Worm (Caenorhabditis elegans) whole organism, L1 larva: ENCODE measurements around the gene F19G12.4.

ENCODE experiments used
- C04F5.9 ChIP-seq: sonication (generic microtip); optimal IDR thresholded peaks from 2 replicates; lab custom pipeline; 2016; ENCODE audit warnings: missing genetic modification characterization, missing compliant biosample characterization
- C34B4.2 ChIP-seq: sonication (generic microtip); optimal IDR thresholded peaks from 2 replicates; lab custom pipeline; 2017; ENCODE audit warnings: mild to moderate bottlenecking, missing genetic modification characterization, missing compliant biosample characterization
- F16B12.6 ChIP-seq: fragments of 150-350 bp; optimal IDR thresholded peaks from 2 replicates; lab custom pipeline; 2014; ENCODE audit warnings: missing biosample characterization, missing genetic modification characterization
- alr-1 ChIP-seq: fragments of 200-800 bp; sonication (Bioruptor generic); optimal IDR thresholded peaks from 2 replicates; lab custom pipeline; 2018; ENCODE audit warnings: borderline replicate concordance, mild to moderate bottlenecking, missing genetic modification characterization, missing compliant biosample characterization
- aly-2 ChIP-seq: fragments of 150-350 bp; optimal IDR thresholded peaks from 2 replicates; lab custom pipeline; 2014; ENCODE audit warnings: missing biosample characterization, missing genetic modification characterization
- ama-1 ChIP-seq: fragments of 150-350 bp; optimal IDR thresholded peaks from 2 replicates; lab custom pipeline; 2014
- blmp-1 ChIP-seq: fragments of 150-350 bp; optimal IDR thresholded peaks from 2 replicates; lab custom pipeline; 2014; ENCODE audit warnings: missing biosample characterization, missing genetic modification characterization
- ceh-63 ChIP-seq: fragments of 200-800 bp; sonication (Bioruptor generic); optimal IDR thresholded peaks from 2 replicates; lab custom pipeline; 2018; ENCODE audit warnings: mild to moderate bottlenecking, missing genetic modification characterization, missing compliant biosample characterization
- ceh-82 ChIP-seq, 3 experiments: fragments of 150-350 bp in 1 of 3; sonication (generic microtip) in 2 of 3; optimal IDR thresholded peaks; 2 replicates each; lab custom pipeline; 2014 to 2017; ENCODE audit warnings: missing biosample characterization in 3 of 3, missing genetic modification characterization in 3 of 3
- ceh-88 ChIP-seq: fragments of 200-800 bp; sonication (Bioruptor generic); IDR thresholded peaks from 2 replicates; pipeline ENCODE4 v1.3.6; 2022; ENCODE audit warnings: missing genetic modification characterization, missing compliant biosample characterization
- dsc-1 ChIP-seq: sonication (generic microtip); optimal IDR thresholded peaks from 2 replicates; lab custom pipeline; 2016; ENCODE audit warnings: mild to moderate bottlenecking, missing genetic modification characterization, missing compliant biosample characterization
- efl-1 ChIP-seq, 4 experiments: fragments of 150-350 bp; optimal IDR thresholded peaks in 3 of 4; peaks in 1 of 4; 1 replicate in 1 of 4; 2 replicates in 3 of 4; lab custom pipeline; 2014; ENCODE audit warnings: missing biosample characterization in 2 of 4, missing genetic modification characterization in 2 of 4, missing genetic modification reagents in 2 of 4
- efl-3 ChIP-seq: fragments of 200-800 bp; sonication (Bioruptor generic); optimal IDR thresholded peaks from 2 replicates; lab custom pipeline; 2018; ENCODE audit warnings: mild to moderate bottlenecking, missing genetic modification characterization, missing compliant biosample characterization
- egl-13 ChIP-seq: sonication (generic microtip); optimal IDR thresholded peaks from 2 replicates; lab custom pipeline; 2016; ENCODE audit warnings: missing genotype, missing genetic modification reagents, missing genetic modification characterization, missing compliant biosample characterization
- fkh-10 ChIP-seq: sonication (generic microtip); optimal IDR thresholded peaks from 2 replicates; lab custom pipeline; 2017; ENCODE audit warnings: missing biosample characterization, missing genetic modification reagents, missing genetic modification characterization
- fkh-4 ChIP-seq: sonication (generic microtip); optimal IDR thresholded peaks from 2 replicates; lab custom pipeline; 2016; ENCODE audit warnings: missing compliant biosample characterization, missing genetic modification characterization, borderline replicate concordance
- fos-1 ChIP-seq: fragments of 150-350 bp; optimal IDR thresholded peaks from 2 replicates; lab custom pipeline; 2014; ENCODE audit warnings: missing biosample characterization, missing genetic modification characterization
- hlh-17 ChIP-seq: fragments of 200-800 bp; sonication (Bioruptor generic); optimal IDR thresholded peaks from 2 replicates; lab custom pipeline; 2018; ENCODE audit warnings: missing genetic modification characterization, mild to moderate bottlenecking, missing compliant biosample characterization, moderate library complexity, borderline replicate concordance
- hlh-4 ChIP-seq: sonication (generic microtip); optimal IDR thresholded peaks from 2 replicates; lab custom pipeline; 2016; ENCODE audit warnings: mild to moderate bottlenecking, missing genetic modification characterization, missing compliant biosample characterization
- irx-1 ChIP-seq: sonication (generic microtip); optimal IDR thresholded peaks from 2 replicates; lab custom pipeline; 2016; ENCODE audit warnings: missing genetic modification characterization, missing compliant biosample characterization
- jun-1 ChIP-seq: fragments of 150-350 bp; optimal IDR thresholded peaks from 2 replicates; lab custom pipeline; 2014; ENCODE audit warnings: missing biosample characterization, missing genetic modification reagents, missing genetic modification characterization
- lin-35 ChIP-seq, 2 experiments: fragments of 150-350 bp; optimal IDR thresholded peaks; 2 replicates each; lab custom pipeline; 2014; ENCODE audit warnings: missing biosample characterization in 2 of 2, missing genetic modification characterization in 2 of 2, missing genetic modification reagents in 2 of 2
- lir-3 ChIP-seq: sonication (generic microtip); optimal IDR thresholded peaks from 2 replicates; lab custom pipeline; 2016; ENCODE audit warnings: mild to moderate bottlenecking, missing genetic modification characterization, moderate library complexity, missing compliant biosample characterization; ENCODE audit not compliant: poor library complexity
- lsy-2 ChIP-seq, 2 experiments: fragments of 150-350 bp; optimal IDR thresholded peaks; 2 replicates each; lab custom pipeline; 2014; ENCODE audit warnings: missing biosample characterization in 2 of 2, missing genetic modification characterization in 2 of 2
- mab-9 ChIP-seq: fragments of 200-800 bp; sonication (Bioruptor generic); IDR thresholded peaks from 2 replicates; pipeline ENCODE4 v1.3.6; 2022; ENCODE audit warnings: missing genetic modification reagents, missing genetic modification characterization, missing compliant biosample characterization
- mef-2 ChIP-seq: fragments of 150-350 bp; optimal IDR thresholded peaks from 2 replicates; lab custom pipeline; 2014; ENCODE audit warnings: missing biosample characterization, missing genetic modification characterization
- nhr-12 ChIP-seq: sonication (generic microtip); optimal IDR thresholded peaks from 2 replicates; lab custom pipeline; 2017; ENCODE audit warnings: missing biosample characterization, missing genetic modification characterization
- nhr-20 ChIP-seq: sonication (generic microtip); optimal IDR thresholded peaks from 2 replicates; lab custom pipeline; 2016; ENCODE audit warnings: mild to moderate bottlenecking, missing genetic modification characterization, missing compliant biosample characterization
- nhr-77 ChIP-seq: fragments of 150-350 bp; optimal IDR thresholded peaks from 2 replicates; lab custom pipeline; 2014; ENCODE audit warnings: missing biosample characterization, missing genetic modification characterization
- nhr-85 ChIP-seq: sonication (generic microtip); peaks from one replicate; lab custom pipeline; 2016; ENCODE audit warnings: missing genetic modification characterization, inconsistent platforms, missing compliant biosample characterization
- pag-3 ChIP-seq: sonication (generic microtip); optimal IDR thresholded peaks from 2 replicates; lab custom pipeline; 2017; ENCODE audit warnings: missing genetic modification characterization, mild to moderate bottlenecking, missing compliant biosample characterization, antibody characterized with exemption, borderline replicate concordance; ENCODE audit not compliant: insufficient read depth
- pqm-1 ChIP-seq: sonication (generic microtip); optimal IDR thresholded peaks from 3 replicates; lab custom pipeline; 2017; ENCODE audit warnings: missing biosample characterization, missing genetic modification characterization
- rnt-1 ChIP-seq: sonication (generic microtip); optimal IDR thresholded peaks from 2 replicates; lab custom pipeline; 2016; ENCODE audit warnings: mild to moderate bottlenecking, missing genetic modification characterization, moderate library complexity, missing compliant biosample characterization
- skn-1 ChIP-seq: fragments of 150-350 bp; optimal IDR thresholded peaks from 2 replicates; lab custom pipeline; 2014; ENCODE audit warnings: missing biosample characterization, missing genetic modification characterization
- snpc-4 ChIP-seq: fragments of 150-350 bp; optimal IDR thresholded peaks from 2 replicates; lab custom pipeline; 2014; ENCODE audit warnings: missing biosample characterization, missing genetic modification characterization
- snu-23 ChIP-seq: sonication (generic microtip); optimal IDR thresholded peaks from 2 replicates; lab custom pipeline; 2016; ENCODE audit warnings: missing genetic modification characterization, missing compliant biosample characterization
- sptf-1 ChIP-seq: fragments of 150-350 bp; optimal IDR thresholded peaks from 2 replicates; lab custom pipeline; 2014; ENCODE audit warnings: missing biosample characterization, missing genetic modification characterization
- sup-37 ChIP-seq: fragments of 200-800 bp; sonication (Bioruptor generic); optimal IDR thresholded peaks from 2 replicates; lab custom pipeline; 2018; ENCODE audit warnings: mild to moderate bottlenecking, missing genetic modification characterization, missing compliant biosample characterization
- swsn-7 ChIP-seq: sonication (generic microtip); optimal IDR thresholded peaks from 2 replicates; lab custom pipeline; 2016; ENCODE audit warnings: missing genetic modification characterization, missing compliant biosample characterization
- unc-30 ChIP-seq: sonication (generic microtip); optimal IDR thresholded peaks from 2 replicates; lab custom pipeline; 2017; ENCODE audit warnings: missing biosample characterization, missing genetic modification characterization
- unc-98 ChIP-seq: fragments of 200-800 bp; sonication (Bioruptor generic); IDR thresholded peaks from 2 replicates; pipeline ENCODE4 v1.3.6; 2022; ENCODE audit warnings: missing genetic modification characterization, missing compliant biosample characterization
- vab-15 ChIP-seq: sonication (generic microtip); optimal IDR thresholded peaks from 2 replicates; lab custom pipeline; 2017; ENCODE audit warnings: missing genotype, mild to moderate bottlenecking, missing genetic modification characterization, missing compliant biosample characterization
- zip-4 ChIP-seq: fragments of 200-800 bp; sonication (Bioruptor generic); optimal IDR thresholded peaks from 2 replicates; lab custom pipeline; 2018; ENCODE audit warnings: mild to moderate bottlenecking, missing genetic modification characterization, moderate library complexity, missing compliant biosample characterization
- ztf-4 ChIP-seq: fragments of 150-350 bp; optimal IDR thresholded peaks from 2 replicates; lab custom pipeline; 2014; ENCODE audit warnings: missing biosample characterization, missing genetic modification characterization

Gene F19G12.4

ce11 chrX:1450352-1450818, 33.3 kb downstream of the F19G12.4 start, which contains the start of gene W05H7.1 (continued):
- TF ChIP-seq hlh-17 (GFP tag; lab: Kevin White, UChicago), result no peak
- TF ChIP-seq nhr-20 (tag; lab: Kevin White, UChicago), result peak; percentile 48
- TF ChIP-seq zip-4 (GFP tag; lab: Kevin White, UChicago), result no peak
- TF ChIP-seq F16B12.6, result no peak
- no peak for TF ChIP-seq unc-98 (GFP tag; lab: Robert Waterston, UW)
- TF ChIP-seq fkh-4 (tag; lab: Kevin White, UChicago), result no peak

ce11 chrX:1451240-1451639, 34.1 kb downstream of the F19G12.4 start:
- no peak for TF ChIP-seq ztf-4 (tag; lab: Kevin White, UChicago)
- no peak for TF ChIP-seq ceh-63
- TF ChIP-seq vab-15 (tag; lab: Kevin White, UChicago), result no peak
- TF ChIP-seq C34B4.2 (tag; lab: Kevin White, UChicago), result no peak
- TF ChIP-seq jun-1 (tag; lab: Kevin White, UChicago), result no peak
- TF ChIP-seq egl-13, result no peak
- TF ChIP-seq snu-23 (GFP tag; lab: Kevin White, UChicago), result no peak
- TF ChIP-seq swsn-7 (tag; lab: Kevin White, UChicago), result no peak
- no peak for TF ChIP-seq fos-1
- no peak for TF ChIP-seq blmp-1 (tag; lab: Kevin White, UChicago)
- no peak for TF ChIP-seq ceh-88
- no peak for TF ChIP-seq skn-1 (tag; lab: Kevin White, UChicago)
- no peak for TF ChIP-seq nhr-77 (tag; lab: Kevin White, UChicago)

- TF ChIP-seq hlh-4 (no peak), aly-2 (peak; percentile 15), mab-9 (GFP tag; lab: Robert Waterston, UW) (no peak), fkh-10 (GFP tag; lab: Kevin White, UChicago) (no peak), nhr-12 (tag; lab: Kevin White, UChicago) (no peak), nhr-85 (tag; lab: Kevin White, UChicago) (peak; percentile 65), C04F5.9 (tag; lab: Kevin White, UChicago) (no peak), blmp-1 (tag; lab: Kevin White, UChicago) (no peak), ztf-4 (tag; lab: Kevin White, UChicago) (peak; percentile 2), pqm-1 (no peak), alr-1 (tag; lab: Kevin White, UChicago) (no peak), snpc-4 (no peak), sptf-1 (no peak), fkh-4 (tag; lab: Kevin White, UChicago) (no peak), ama-1 (lab: Kevin White, UChicago) (peak; percentile 59), lsy-2 (tag; optimal IDR thresholded peaks at IDR 0.05; lab: Kevin White, UChicago) (peak in 1 of 2 experiments; percentile 20)
- TF ChIP-seq, all 84 proteins: peak for 5
These were observed 34.9 kb downstream of the F19G12.4 start for ce11 chrX:1451816-1452602.

- TF ChIP-seq ceh-88, result no peak
- TF ChIP-seq pag-3 (tag; lab: Kevin White, UChicago), result no peak
- TF ChIP-seq pqm-1, result no peak
- TF ChIP-seq skn-1 (tag; lab: Kevin White, UChicago), result peak; percentile 39
- no peak for TF ChIP-seq zip-4 (GFP tag; lab: Kevin White, UChicago)
- TF ChIP-seq dsc-1, result no peak
- TF ChIP-seq vab-15 (tag; lab: Kevin White, UChicago), result no peak
- TF ChIP-seq efl-3 (GFP tag; lab: Kevin White, UChicago), result no peak
- TF ChIP-seq efl-1 (optimal IDR thresholded peaks at IDR 0.05; lab: Kevin White, UChicago), result no peak
- TF ChIP-seq efl-1 (GFP tag; optimal IDR thresholded peaks at IDR 0.05 in 1 of 2; lab: Kevin White, UChicago), result peak in 1 of 2 experiments; percentile 69
- TF ChIP-seq fos-1, result no peak
- TF ChIP-seq fkh-4 (tag; lab: Kevin White, UChicago), result no peak
- peak; percentile 10 for TF ChIP-seq rnt-1 (tag; lab: Kevin White, UChicago)
- peak in 1 of 2 experiments; percentile 0 for TF ChIP-seq lin-35 (GFP tag; optimal IDR thresholded peaks at IDR 0.05; lab: Kevin White, UChicago)
- no peak for TF ChIP-seq ceh-82 (tag; optimal IDR thresholded peaks at IDR 0.05; lab: Kevin White, UChicago)
- TF ChIP-seq jun-1 (tag; lab: Kevin White, UChicago), result no peak
- no peak for TF ChIP-seq nhr-85 (tag; lab: Kevin White, UChicago)
- TF ChIP-seq ztf-4 (tag; lab: Kevin White, UChicago), result peak; percentile 22
- no peak for TF ChIP-seq ceh-63
- no peak for TF ChIP-seq sup-37 (GFP tag; lab: Kevin White, UChicago)
- TF ChIP-seq hlh-4, result no peak
- TF ChIP-seq irx-1 (tag; lab: Kevin White, UChicago), result no peak
- TF ChIP-seq mef-2 (tag; lab: Kevin White, UChicago), result peak; percentile 59
- no peak for TF ChIP-seq unc-30 (tag; lab: Kevin White, UChicago)
- TF ChIP-seq lir-3 (tag; lab: Kevin White, UChicago), result no peak
- no peak for TF ChIP-seq egl-13
These were observed 36.7 kb downstream of the F19G12.4 start, which contains the start of gene cebp-1 for ce11 chrX:1453770-1454169. cebp-1 (minus strand) TSS chrX:1453868.
